Worm (Caenorhabditis elegans): ENCODE data around the gene ZK154.4.

ce11 chrX:7752770-7753169 lies 29.4 kb downstream of the ZK154.4 start, which contains the start of gene deg-1:
- no peak for TF ChIP-seq snpc-4 (tag; optimal IDR thresholded peaks at IDR 0.05)
- TF ChIP-seq nhr-76 (tag; optimal IDR thresholded peaks at IDR 0.05): no peak
- TF ChIP-seq nhr-12 (tag; optimal IDR thresholded peaks at IDR 0.05): no peak
- TF ChIP-seq sea-2 (GFP tag; optimal IDR thresholded peaks at IDR 0.05): no peak
- no peak for TF ChIP-seq lin-39 (tag; optimal IDR thresholded peaks at IDR 0.05)

Measured in whole organism, L3 larva.